Fruit fly (Drosophila melanogaster): ENCODE results near the gene CG43342.

The CG43342 gene

DNA sequence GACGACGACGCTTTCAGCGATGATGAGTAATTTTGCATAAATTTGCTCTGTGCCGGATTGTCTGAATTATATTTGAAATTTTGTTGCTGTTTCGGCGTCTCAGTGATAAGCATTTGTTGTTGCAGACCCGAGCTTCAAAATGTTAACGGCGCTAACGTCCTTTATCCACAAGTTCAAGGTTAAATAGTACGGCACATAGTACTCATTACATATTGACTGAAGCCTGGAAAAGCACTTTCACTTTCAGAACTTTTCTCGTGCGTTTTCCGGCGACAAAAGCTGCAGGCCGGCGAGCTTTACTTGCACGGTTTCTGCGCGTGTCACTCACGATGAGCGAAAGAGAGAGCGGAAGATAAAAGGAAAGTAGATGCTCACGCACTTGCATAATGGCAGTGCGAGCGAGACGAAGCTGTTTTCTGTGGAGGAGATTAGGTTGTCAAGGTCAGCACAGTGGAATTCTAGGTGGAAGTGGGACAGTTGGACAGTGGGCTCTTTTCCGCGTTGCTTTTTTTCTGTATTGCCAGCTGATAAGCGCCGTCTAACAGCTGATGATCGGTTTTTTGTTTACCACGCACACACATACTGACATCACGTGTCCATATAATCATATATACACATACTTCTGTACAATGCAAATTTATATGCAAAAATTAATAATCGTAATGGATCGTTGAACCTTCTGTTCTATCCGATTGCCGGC, 12.9 kb upstream of the CG43342 start:
- TF ChIP-seq noc (tag; optimal IDR thresholded peaks at IDR 0.05), result peak; percentile 19

DNA sequence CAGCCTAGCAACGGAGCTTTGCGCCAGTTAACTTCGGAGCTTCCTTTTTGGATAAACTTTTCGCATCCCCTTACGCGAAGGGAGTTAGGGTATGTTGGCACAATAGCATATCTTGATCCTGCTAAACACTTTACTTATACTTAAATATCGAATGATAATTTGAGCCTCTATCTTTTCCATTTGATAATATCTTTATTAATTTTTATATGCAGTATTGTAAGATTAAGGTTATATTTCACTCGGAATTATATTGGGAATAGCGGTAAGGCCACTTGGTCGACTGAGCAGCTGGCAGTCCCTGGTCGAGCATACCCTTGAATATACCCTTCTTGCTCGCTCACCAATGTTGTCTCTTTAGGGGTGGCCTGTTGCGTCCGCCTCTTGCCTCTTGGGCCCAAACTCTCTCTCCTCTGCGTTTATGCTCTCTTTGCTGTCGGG, 12.3 kb upstream of the CG43342 start:
- TF ChIP-seq noc (tag; optimal IDR thresholded peaks at IDR 0.05), result no peak

DNA sequence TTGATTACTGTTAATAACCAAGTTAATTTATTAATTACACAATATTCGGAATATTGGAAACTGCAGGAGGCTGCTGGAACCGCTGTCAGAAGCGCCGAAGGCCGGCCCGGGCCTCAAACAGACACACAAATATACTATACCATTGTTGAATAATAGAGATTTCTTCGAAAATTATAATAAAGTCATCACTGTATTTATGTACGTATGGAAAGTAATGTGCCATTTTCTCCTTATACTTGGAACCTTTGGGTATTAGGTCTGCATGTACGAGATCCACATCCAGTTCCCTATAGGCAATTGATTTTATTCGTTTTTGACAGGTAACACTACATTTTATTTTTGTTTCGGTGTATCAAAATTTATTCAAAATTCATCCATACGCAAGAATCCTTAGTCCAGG, 8.6 kb upstream of the CG43342 start, which contains the start of gene CG7069:
Gene CG7069, plus strand, starts transcription at position 301 of the 400 bp plus-strand sequence.
- TF ChIP-seq noc (tag; optimal IDR thresholded peaks at IDR 0.05), result no peak

DNA sequence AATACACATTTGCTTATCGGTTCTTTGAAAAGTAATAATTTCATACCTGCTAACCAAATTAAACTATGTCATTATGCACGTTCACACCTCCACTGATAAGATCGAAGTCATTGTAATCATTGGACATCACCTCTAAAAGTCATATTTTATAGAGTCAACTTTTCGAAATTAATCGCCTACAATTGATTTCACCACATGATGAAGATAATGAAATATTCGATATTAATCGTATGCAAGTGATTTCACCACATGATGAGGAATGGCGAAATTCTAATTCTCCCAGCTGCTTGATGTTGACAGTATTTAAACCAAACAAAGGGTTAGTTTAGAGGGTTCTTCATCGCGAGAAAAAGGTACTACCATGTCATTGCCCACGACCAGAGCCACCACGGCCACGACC, 5.5 kb upstream of the CG43342 start, which contains the start of gene CG18596:
Gene CG18596, plus strand, starts transcription at position 250 of the 400 bp plus-strand sequence.
- TF ChIP-seq noc (tag; optimal IDR thresholded peaks at IDR 0.05), result no peak

DNA sequence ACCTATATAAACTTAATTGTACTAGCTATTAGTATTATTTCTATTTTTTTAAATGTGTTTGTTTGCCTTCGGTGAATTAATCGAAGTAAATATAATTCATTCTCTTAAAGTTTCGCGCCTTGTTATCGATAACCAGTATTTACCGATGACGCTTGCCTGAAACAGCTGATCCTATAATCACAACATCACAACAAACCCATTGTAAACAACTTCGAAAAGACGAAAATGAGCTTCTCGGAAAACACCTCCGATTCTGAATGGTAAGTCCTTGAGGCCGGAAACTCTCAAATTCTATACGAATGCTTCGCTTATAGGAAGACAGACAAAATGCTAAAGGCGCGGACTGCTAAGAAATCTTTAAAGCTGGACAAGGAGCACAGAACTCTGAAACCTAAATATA, 1.2 kb upstream of the CG43342 start, which contains the start of gene CG34149:
Gene CG34149, plus strand, starts transcription at position 187 of the 400 bp plus-strand sequence.
- TF ChIP-seq noc (tag; optimal IDR thresholded peaks at IDR 0.05), result no peak

DNA sequence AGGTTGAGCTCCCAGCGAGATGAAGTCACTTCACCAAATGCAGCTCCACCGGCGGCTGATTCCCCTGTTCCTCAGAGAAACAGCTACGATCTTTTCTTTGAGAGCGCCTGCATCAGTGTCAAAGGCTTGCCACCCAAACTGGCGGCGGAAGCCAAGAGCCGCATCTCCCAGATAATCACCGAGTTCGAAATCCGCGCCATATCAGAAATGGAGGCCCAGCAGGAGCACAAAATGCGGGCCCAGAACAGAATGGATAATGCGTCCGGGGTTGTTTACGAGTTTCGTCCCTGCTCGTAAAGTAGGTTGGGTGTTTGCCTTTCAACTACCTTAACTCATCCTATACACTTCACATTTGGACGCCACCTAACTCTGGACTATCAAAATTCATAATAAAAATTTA, 595 bp downstream of the CG43342 start, which contains the start of gene Gpdh3:
Gene Gpdh3, plus strand, starts transcription at position 301 of the 400 bp plus-strand sequence.
- no peak for TF ChIP-seq noc (tag; optimal IDR thresholded peaks at IDR 0.05)

DNA sequence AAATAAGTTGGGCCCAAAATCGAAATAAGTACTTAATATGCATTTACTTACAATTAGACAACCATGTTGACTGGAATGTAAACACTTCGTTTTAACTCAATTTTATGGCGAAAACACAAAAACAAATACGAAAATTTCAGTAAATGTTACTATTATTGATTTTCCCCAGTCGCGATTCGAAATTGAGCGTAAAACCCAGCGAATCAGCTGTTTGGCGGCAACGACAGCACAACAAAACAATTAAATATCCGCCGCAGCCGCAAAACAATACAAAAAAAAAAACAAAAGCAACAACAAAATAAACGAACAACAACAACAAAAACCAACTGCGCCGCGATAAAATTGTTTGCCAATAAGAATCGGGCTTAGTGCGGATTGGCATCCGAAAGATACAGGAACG, 8.5 kb downstream of the CG43342 start, which contains the start of the genes CAH8 and CG7059:
Gene CAH8, minus strand, starts transcription at position 101 of the 400 bp plus-strand sequence.
Gene CG7059, plus strand, starts transcription at position 167 of the 400 bp plus-strand sequence.
- TF ChIP-seq noc (tag; optimal IDR thresholded peaks at IDR 0.05), result no peak

DNA sequence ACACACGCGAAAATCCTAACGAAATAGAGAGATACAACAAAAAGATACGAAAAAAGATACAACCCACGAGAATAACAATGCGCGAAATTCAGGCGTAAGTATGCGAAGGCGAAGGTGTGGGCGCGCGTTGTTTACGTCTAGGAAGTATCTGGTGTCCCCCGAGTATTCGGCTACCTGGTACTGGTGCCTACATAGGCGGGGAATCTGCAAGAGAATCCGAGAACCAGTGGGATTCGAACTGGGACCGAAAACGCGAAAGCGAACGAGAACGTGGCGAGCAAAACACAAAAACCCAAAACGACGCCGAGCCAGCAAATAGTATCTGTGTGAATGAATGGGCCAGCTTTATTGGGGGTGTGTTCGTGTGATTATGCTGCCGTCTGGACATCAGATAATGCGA, 9.0 kb downstream of the CG43342 start:
- no peak for TF ChIP-seq noc (tag; optimal IDR thresholded peaks at IDR 0.05)

DNA sequence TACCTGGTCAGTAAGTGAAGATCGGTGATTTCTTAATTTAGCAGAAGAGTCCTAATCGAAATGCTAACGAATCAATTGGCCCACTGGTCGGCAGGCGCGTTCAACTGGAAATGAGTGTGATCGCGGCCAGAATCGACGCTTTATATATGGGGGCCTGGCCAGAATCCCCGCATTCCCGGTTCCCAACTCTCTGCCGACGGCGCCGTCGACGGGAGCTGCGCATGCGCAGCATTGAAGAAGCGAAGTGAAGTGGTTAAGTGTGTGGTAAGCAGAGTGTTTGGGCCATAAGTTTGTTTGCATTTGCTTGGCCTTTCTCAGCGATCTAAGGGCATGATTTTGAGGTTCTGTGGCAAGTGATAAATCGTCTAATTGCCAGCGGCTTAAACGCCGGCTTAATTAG, 12.9 kb downstream of the CG43342 start, which contains the start of gene CG13857:
Gene CG13857, minus strand, starts transcription at position 101 of the 400 bp plus-strand sequence.
- TF ChIP-seq noc (tag; optimal IDR thresholded peaks at IDR 0.05), result no peak

DNA sequence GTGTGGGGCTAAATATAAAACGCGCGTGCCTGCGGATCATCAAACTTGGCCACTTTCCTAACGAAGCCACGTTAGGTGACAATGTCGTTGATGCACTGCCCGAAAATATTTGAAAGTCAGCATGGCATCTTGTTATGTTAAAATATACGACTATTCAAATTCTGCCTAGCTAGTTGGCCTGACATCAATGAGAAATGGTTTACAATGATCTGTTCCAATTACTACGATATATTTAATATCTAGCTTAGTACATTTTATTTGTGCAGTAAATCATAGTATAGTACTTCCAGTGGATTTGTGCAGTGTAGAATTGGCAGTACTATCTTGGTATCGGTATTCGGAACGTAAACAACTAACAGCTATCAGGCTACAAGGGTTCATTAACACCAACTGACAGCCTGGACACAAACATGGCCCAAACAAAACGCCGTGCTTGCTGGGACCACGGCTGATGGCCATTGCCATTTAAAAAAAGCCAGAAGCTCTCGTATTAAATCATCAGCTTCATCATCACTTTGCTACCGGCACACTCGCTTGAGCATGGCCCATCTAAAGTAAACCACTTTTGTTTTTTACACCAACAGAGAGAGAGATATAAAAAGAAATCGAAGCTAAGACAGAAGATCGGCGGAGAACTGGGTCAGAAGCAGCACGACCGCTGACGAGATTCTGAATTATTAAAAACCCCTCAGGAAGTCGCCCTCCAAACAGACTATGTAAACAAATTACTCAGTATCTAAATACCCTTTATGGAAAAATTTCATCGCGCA, 14.5 kb downstream of the CG43342 start:
- no peak for TF ChIP-seq noc (tag; optimal IDR thresholded peaks at IDR 0.05)

DNA sequence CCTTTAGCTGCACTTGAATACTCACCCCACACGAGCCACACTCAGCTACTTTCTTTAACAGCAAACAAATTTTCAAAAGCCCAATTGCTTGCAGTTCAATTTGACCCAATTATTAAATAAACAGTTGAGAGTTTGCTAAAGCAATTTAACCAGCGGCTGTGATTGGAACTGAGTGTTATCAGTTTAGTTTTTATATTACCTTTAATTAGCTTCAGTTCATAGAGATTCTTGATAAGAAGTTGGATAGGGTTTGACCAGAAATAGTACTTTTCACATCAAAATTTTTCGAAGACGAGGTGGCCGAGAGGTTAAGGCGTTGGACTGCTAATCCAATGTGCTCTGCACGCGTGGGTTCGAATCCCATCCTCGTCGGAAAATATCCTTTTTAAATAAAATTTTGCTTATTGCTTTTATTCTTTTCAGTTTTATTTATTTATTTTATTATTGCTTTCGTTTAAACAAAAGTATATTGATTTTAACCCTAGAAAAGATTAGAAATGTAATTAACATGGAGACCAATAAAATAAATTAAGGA, 15.2 kb downstream of the CG43342 start:
- peak; percentile 3 for TF ChIP-seq noc (tag; optimal IDR thresholded peaks at IDR 0.05)

DNA sequence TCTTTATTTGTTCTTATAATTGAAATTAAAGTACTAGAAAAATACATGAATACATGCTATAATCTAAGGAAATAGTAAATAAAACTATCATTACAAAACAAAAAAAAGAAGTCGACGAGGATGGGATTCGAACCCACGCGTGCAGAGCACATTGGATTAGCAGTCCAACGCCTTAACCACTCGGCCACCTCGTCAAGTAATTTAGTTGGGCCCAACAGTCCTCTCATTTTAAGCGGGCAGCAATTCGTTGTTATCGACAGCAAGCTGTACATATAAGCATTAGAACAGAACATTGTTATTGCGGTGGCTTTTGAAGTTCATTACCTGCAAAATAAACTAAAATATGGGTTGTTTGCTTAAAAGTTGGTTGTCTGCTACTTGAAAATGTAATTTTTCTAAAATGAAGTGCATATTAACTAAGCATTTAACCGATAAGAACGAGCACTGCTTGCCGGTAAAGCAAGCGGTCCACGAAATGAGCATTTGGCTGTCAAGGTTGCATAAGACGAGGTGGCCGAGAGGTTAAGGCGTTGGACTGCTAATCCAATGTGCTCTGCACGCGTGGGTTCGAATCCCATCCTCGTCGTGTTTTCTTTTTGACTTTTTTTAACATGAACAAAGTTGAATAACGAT, 16.0 kb downstream of the CG43342 start:
- TF ChIP-seq noc (tag; optimal IDR thresholded peaks at IDR 0.05), result no peak

DNA sequence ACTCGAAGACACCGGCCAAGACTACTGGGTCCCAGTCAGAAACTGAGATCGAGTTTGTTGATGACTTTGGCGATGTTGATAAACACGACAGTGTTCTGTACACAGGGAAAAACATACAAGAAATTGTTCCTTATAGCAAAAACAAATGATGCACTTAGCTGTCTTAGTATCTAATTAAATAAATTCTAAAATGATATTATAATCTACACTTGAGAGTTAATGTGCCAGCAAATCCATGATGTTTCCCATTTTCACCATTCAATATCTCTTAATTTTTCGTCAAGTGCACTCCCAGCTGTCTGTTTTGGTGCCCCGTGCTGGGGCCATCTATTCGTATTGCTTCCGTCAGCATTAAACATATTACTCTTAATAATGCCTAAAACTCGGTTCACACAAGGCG, 19.1 kb downstream of the CG43342 start:
- no peak for TF ChIP-seq noc (tag; optimal IDR thresholded peaks at IDR 0.05)

DNA sequence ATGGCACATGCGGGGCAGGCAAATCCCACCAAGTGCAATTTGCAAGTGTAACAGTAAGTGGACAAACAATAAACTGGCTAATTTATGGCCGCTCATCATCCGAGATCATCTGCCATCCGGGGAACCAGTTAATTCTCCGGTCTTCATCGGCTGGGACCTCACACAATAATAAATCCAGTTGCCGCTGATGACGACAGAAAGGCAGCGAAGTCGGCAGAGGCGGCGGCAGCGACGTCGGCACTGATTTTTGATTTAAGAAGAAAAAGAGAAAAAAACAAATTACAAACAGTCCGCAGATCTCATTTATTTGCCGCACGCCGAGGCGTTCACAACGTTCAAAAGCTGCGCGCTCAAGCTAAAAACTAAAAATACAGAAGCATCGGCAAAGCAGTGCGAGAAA, 21.2 kb downstream of the CG43342 start, which contains the start of gene CG13856:
Gene CG13856, plus strand, starts transcription at position 301 of the 400 bp plus-strand sequence.
- TF ChIP-seq noc (tag; optimal IDR thresholded peaks at IDR 0.05), result no peak

DNA sequence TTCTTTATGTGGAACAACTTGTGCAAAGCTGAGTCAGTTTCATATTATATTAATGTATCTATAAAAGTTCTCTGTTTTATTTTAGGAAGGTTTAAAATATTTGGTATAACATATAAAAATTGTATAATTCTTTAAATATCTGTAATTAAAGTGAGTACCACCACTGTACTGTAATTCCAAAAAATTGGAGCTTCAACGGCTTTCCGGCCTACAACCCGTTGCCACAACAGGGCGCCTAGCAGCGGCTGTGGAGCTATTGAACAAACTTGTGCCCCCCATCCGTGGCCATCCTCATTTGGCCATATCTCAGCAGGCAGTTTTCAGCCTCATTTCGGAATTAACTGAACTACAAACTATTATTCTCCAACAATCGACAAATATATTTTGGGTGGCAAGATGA, 24.5 kb downstream of the CG43342 start, which contains the start of gene CG13855:
Gene CG13855, plus strand, starts transcription at position 301 of the 400 bp plus-strand sequence.
- TF ChIP-seq noc (tag; optimal IDR thresholded peaks at IDR 0.05), result no peak

Measured in whole organism, larva.